Fruit fly (Drosophila melanogaster) whole organism, pupa: ENCODE measurements around the gene Ack.

Experiments used
- CG12605 ChIP-seq: fragments of 200-800 bp; sonication (Bioruptor generic); IDR thresholded peaks from 2 replicates; pipeline ENCODE4 v1.3.6; 2022; ENCODE audit warnings: missing biosample characterization, missing genetic modification characterization
- CG13204 ChIP-seq: fragments of 200-800 bp; sonication (Bioruptor generic); optimal IDR thresholded peaks from 2 replicates; lab custom pipeline; 2018; ENCODE audit warnings: missing biosample characterization, mild to moderate bottlenecking, missing genetic modification characterization, moderate library complexity
- CG14655 ChIP-seq: fragments of 200-800 bp; sonication (Bioruptor generic); optimal IDR thresholded peaks from 3 replicates; lab custom pipeline; 2017; ENCODE audit warnings: mild to moderate bottlenecking, missing biosample characterization, missing genetic modification reagents, missing genetic modification characterization
- CG15710 ChIP-seq: fragments of 200-800 bp; sonication (Bioruptor generic); optimal IDR thresholded peaks from 2 replicates; lab custom pipeline; 2018; ENCODE audit warnings: missing biosample characterization, mild to moderate bottlenecking, missing genetic modification characterization, moderate library complexity
- CG17806 ChIP-seq: fragments of 200-800 bp; sonication (Bioruptor generic); optimal IDR thresholded peaks from 2 replicates; lab custom pipeline; 2018; ENCODE audit warnings: missing biosample characterization, mild to moderate bottlenecking, missing genetic modification characterization, moderate library complexity
- EcR ChIP-seq: fragments of 200-800 bp; sonication (Bioruptor generic); optimal IDR thresholded peaks from 3 replicates; lab custom pipeline; 2019; ENCODE audit warnings: missing biosample characterization, missing genetic modification characterization, mild to moderate bottlenecking, moderate library complexity, missing genetic modification reagents
- Pif1B ChIP-seq: fragments of 200-800 bp; sonication (Bioruptor generic); optimal IDR thresholded peaks from 3 replicates; lab custom pipeline; 2016; ENCODE audit warnings: missing biosample characterization, missing genetic modification characterization
- Snoo ChIP-seq: fragments of 200-800 bp; sonication (Bioruptor generic); optimal IDR thresholded peaks from 3 replicates; lab custom pipeline; 2017; ENCODE audit warnings: missing biosample characterization, mild to moderate bottlenecking, missing genetic modification characterization, inconsistent platforms

DNA sequence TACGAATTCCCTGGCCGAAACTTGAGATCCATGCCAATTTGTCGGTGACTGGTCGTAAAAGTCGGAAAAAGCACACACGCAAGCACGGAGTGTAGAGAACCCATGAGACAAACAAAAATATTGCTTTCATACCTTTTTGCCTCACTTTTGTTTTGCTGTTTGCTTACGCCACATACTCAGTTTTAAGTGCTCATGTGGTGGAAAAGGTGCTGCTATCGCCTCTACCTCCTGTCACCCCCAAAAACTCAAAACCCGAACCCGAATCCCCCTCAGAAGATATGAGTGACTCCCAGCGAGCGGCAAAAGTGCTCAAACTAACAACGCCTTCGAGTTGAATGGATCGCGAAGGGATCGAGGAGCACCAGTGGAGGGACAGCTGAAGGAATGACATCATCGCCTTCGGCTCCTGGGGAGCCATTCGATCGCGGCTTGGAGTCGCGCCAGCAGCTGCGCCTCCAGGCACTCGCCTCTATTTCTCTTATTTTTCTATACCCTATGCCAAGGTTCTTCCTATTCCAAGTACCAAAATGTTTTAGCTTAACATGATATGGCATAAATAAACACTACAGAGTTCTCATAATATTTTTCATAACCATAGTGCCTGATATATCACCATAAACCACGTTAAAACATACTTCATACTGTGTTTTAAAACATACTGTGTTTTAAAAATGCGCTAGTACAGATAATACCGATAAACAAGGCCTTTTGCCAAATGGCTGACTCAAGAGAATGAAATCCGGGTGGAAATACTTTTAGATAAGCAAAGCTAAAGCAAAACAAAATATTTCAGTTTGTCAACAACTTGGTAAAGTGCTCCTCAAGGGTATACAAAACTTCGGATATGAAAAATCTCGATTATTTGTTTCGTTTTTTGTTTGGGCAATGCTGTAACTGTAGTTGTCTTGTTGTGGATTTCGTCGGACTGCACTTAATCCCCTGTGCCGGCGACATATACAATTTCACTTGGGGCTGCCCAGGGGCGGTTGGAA is 12.7 kb downstream of the Ack start:
- TF ChIP-seq CG15710 (tag; lab: Kevin White, UChicago) (no peak), Snoo (tag; lab: Kevin White, UChicago) (no peak), EcR (GFP tag; lab: Kevin White, UChicago) (no peak), Pif1B (no peak), CG12605 (GFP tag; lab: Robert Waterston, UW) (no peak), CG17806 (no peak), CG13204 (no peak), CG14655 (GFP tag; lab: Kevin White, UChicago) (no peak)
